Fruit fly (Drosophila melanogaster) whole organism, embryonic: ENCODE results near the gene CG11672.

ENCODE experiments used
- Atf6 ChIP-seq: fragments of 200-800 bp; sonication (Bioruptor generic); IDR thresholded peaks from 2 replicates; pipeline ENCODE4 v1.3.6; 2022; ENCODE audit warnings: missing biosample characterization, missing genetic modification characterization
- C15 ChIP-seq: fragments of 200-800 bp; sonication (Bioruptor generic); IDR thresholded peaks from 3 replicates; pipeline ENCODE4 v1.3.6; 2022; ENCODE audit warnings: missing biosample characterization, missing genetic modification characterization
- CG10274 ChIP-seq: fragments of 200-800 bp; sonication (Bioruptor generic); optimal IDR thresholded peaks from 3 replicates; lab custom pipeline; 2017; ENCODE audit warnings: missing biosample characterization, mild to moderate bottlenecking, missing genetic modification characterization
- CG11247 ChIP-seq: fragments of 200-800 bp; sonication (Bioruptor generic); IDR thresholded peaks from 2 replicates; pipeline ENCODE4 v1.3.6; 2022; ENCODE audit warnings: missing biosample characterization, missing genetic modification characterization
- CG12942 ChIP-seq: fragments of 200-800 bp; sonication (Bioruptor generic); optimal IDR thresholded peaks from 3 replicates; lab custom pipeline; 2016; ENCODE audit warnings: missing biosample characterization, missing genetic modification characterization
- CG13775 ChIP-seq: fragments of 200-800 bp; sonication (Bioruptor generic); optimal IDR thresholded peaks from 3 replicates; lab custom pipeline; 2017; ENCODE audit warnings: missing biosample characterization, mild to moderate bottlenecking, missing genetic modification characterization
- CG15696 ChIP-seq: fragments of 200-800 bp; sonication (Bioruptor generic); optimal IDR thresholded peaks from 2 replicates; lab custom pipeline; 2019; ENCODE audit warnings: missing biosample characterization, mild to moderate bottlenecking, missing genetic modification characterization, moderate library complexity
- CG17359 ChIP-seq: fragments of 200-800 bp; sonication (Bioruptor generic); optimal IDR thresholded peaks from 3 replicates; lab custom pipeline; 2018; ENCODE audit warnings: missing biosample characterization, mild to moderate bottlenecking, missing genetic modification characterization, moderate library complexity
- CG17568 ChIP-seq: fragments of 200-800 bp; sonication (Bioruptor generic); optimal IDR thresholded peaks from 2 replicates; lab custom pipeline; 2018; ENCODE audit warnings: missing biosample characterization, mild to moderate bottlenecking, missing genetic modification characterization, moderate library complexity
- CG17802 ChIP-seq: fragments of 200-800 bp; sonication (Bioruptor generic); optimal IDR thresholded peaks from 2 replicates; lab custom pipeline; 2018; ENCODE audit warnings: missing biosample characterization, mild to moderate bottlenecking, missing genetic modification characterization, moderate library complexity
- CG18011 ChIP-seq: fragments of 200-800 bp; sonication (Bioruptor generic); optimal IDR thresholded peaks from 2 replicates; lab custom pipeline; 2017; ENCODE audit warnings: missing biosample characterization, missing genetic modification characterization, mild to moderate bottlenecking, moderate library complexity, missing genotype
- CG2875 ChIP-seq: fragments of 200-800 bp; sonication (Bioruptor generic); optimal IDR thresholded peaks from 2 replicates; lab custom pipeline; 2017; ENCODE audit warnings: missing biosample characterization, mild to moderate bottlenecking, missing genetic modification characterization, missing genetic modification reagents
- CG30431 ChIP-seq: fragments of 200-800 bp; sonication (Bioruptor generic); optimal IDR thresholded peaks from 2 replicates; lab custom pipeline; 2017; ENCODE audit warnings: missing biosample characterization, missing genetic modification characterization
- CG3065 ChIP-seq: fragments of 200-800 bp; sonication (Bioruptor generic); optimal IDR thresholded peaks from 2 replicates; lab custom pipeline; 2016; ENCODE audit warnings: missing biosample characterization, missing genetic modification characterization
- CG31224 ChIP-seq: fragments of 200-800 bp; sonication (Bioruptor generic); IDR thresholded peaks from 2 replicates; pipeline ENCODE4 v1.3.6; 2022; ENCODE audit warnings: missing biosample characterization, missing genetic modification characterization
- CG33213 ChIP-seq: fragments of 200-800 bp; sonication (Bioruptor generic); optimal IDR thresholded peaks from 3 replicates; lab custom pipeline; 2016; ENCODE audit warnings: missing biosample characterization, missing genetic modification characterization
- CG34376 ChIP-seq: fragments of 200-800 bp; sonication (Bioruptor generic); optimal IDR thresholded peaks from 2 replicates; lab custom pipeline; 2018; ENCODE audit warnings: missing biosample characterization, mild to moderate bottlenecking, missing genetic modification characterization
- CG4282 ChIP-seq: fragments of 200-800 bp; sonication (Bioruptor generic); optimal IDR thresholded peaks from 2 replicates; lab custom pipeline; 2016; ENCODE audit warnings: missing biosample characterization, missing genetic modification characterization
- CG6813 ChIP-seq: fragments of 200-800 bp; sonication (Bioruptor generic); optimal IDR thresholded peaks from 2 replicates; lab custom pipeline; 2017; ENCODE audit warnings: missing biosample characterization, missing genetic modification characterization, mild to moderate bottlenecking, moderate library complexity, missing genetic modification reagents
- CG8359 ChIP-seq: fragments of 200-800 bp; sonication (Bioruptor generic); optimal IDR thresholded peaks from 2 replicates; lab custom pipeline; 2017; ENCODE audit warnings: missing biosample characterization, mild to moderate bottlenecking, missing genetic modification characterization, borderline replicate concordance
- CG9817 ChIP-seq: fragments of 200-800 bp; sonication (Bioruptor generic); optimal IDR thresholded peaks from 2 replicates; lab custom pipeline; 2018; ENCODE audit warnings: missing biosample characterization, mild to moderate bottlenecking, missing genetic modification characterization, moderate library complexity
- CG9932 ChIP-seq: fragments of 200-800 bp; sonication (Bioruptor generic); IDR thresholded peaks from 2 replicates; pipeline ENCODE4 v1.3.6; 2022; ENCODE audit warnings: missing biosample characterization, missing genetic modification characterization
- CoRest ChIP-seq: fragments of 200-800 bp; sonication (Bioruptor generic); optimal IDR thresholded peaks from 3 replicates; lab custom pipeline; 2018; ENCODE audit warnings: missing biosample characterization, mild to moderate bottlenecking, missing genetic modification characterization, moderate library complexity
- Dip3 ChIP-seq: fragments of 200-800 bp; sonication (Bioruptor generic); optimal IDR thresholded peaks from 3 replicates; lab custom pipeline; 2016; ENCODE audit warnings: missing biosample characterization, missing genetic modification characterization
- Dll ChIP-seq: fragments of 200-800 bp; sonication (Bioruptor generic); IDR thresholded peaks from 4 replicates; pipeline ENCODE4 v1.3.6; 2022; ENCODE audit warnings: missing biosample characterization, missing genetic modification characterization; ENCODE audit not compliant: partially characterized antibody
- HHEX ChIP-seq: fragments of 200-800 bp; sonication (Bioruptor generic); optimal IDR thresholded peaks from 3 replicates; lab custom pipeline; 2017; ENCODE audit warnings: missing biosample characterization, mild to moderate bottlenecking, missing genetic modification characterization, missing genetic modification reagents
- Lpt ChIP-seq: fragments of >200 bp; optimal IDR thresholded peaks from 2 replicates; lab custom pipeline; 2018; ENCODE audit warnings: missing biosample characterization, missing genetic modification characterization
- Nf-YB ChIP-seq: fragments of 200-800 bp; sonication (Bioruptor generic); optimal IDR thresholded peaks from 3 replicates; lab custom pipeline; 2019; ENCODE audit warnings: missing biosample characterization, mild to moderate bottlenecking, missing genetic modification characterization, moderate library complexity
- Pdp1 ChIP-seq, 2 experiments: fragments of 200-800 bp; sonication (Bioruptor generic); optimal IDR thresholded peaks; 3 replicates each; lab custom pipeline; 2016; ENCODE audit warnings: missing biosample characterization in 2 of 2, missing genetic modification characterization in 2 of 2, mild to moderate bottlenecking in 1 of 2, moderate library complexity in 1 of 2
- Six4 ChIP-seq: fragments of 200-800 bp; sonication (Bioruptor generic); optimal IDR thresholded peaks from 2 replicates; lab custom pipeline; 2016; ENCODE audit warnings: missing biosample characterization, missing genetic modification characterization
- Ssrp ChIP-seq: fragments of 200-800 bp; sonication (Bioruptor generic); optimal IDR thresholded peaks from 2 replicates; lab custom pipeline; 2018; ENCODE audit warnings: missing biosample characterization, mild to moderate bottlenecking, missing genetic modification characterization, moderate library complexity
- Xrp1 ChIP-seq: fragments of 200-800 bp; sonication (Bioruptor generic); IDR thresholded peaks from 2 replicates; pipeline ENCODE4 v1.3.6; 2022; ENCODE audit warnings: missing biosample characterization, missing genetic modification characterization
- YL-1 ChIP-seq: fragments of 200-800 bp; sonication (Bioruptor generic); optimal IDR thresholded peaks from 3 replicates; lab custom pipeline; 2017; ENCODE audit warnings: missing biosample characterization, mild to moderate bottlenecking, missing genetic modification characterization
- ac ChIP-seq: fragments of 200-800 bp; sonication (Bioruptor generic); optimal IDR thresholded peaks from 3 replicates; lab custom pipeline; 2017; ENCODE audit warnings: missing biosample characterization, mild to moderate bottlenecking, missing genetic modification characterization
- cas ChIP-seq: fragments of 200-800 bp; sonication (Bioruptor generic); IDR thresholded peaks from 2 replicates; pipeline ENCODE4 v1.3.6; 2022; ENCODE audit warnings: missing biosample characterization, missing genetic modification characterization
- chinmo ChIP-seq: fragments of 200-800 bp; sonication (Bioruptor generic); IDR thresholded peaks from 4 replicates; pipeline ENCODE4 v1.3.6; 2022; ENCODE audit warnings: missing biosample characterization, missing genetic modification characterization; ENCODE audit not compliant: partially characterized antibody
- danr ChIP-seq: fragments of 200-800 bp; sonication (Bioruptor generic); IDR thresholded peaks from 2 replicates; pipeline ENCODE4 v1.3.6; 2022; ENCODE audit warnings: missing biosample characterization, missing genetic modification characterization
- dati ChIP-seq: fragments of 200-800 bp; sonication (Bioruptor generic); IDR thresholded peaks from 2 replicates; pipeline ENCODE4 v1.3.6; 2022; ENCODE audit warnings: missing biosample characterization, missing genetic modification characterization
- dimm ChIP-seq: fragments of 200-800 bp; sonication (Bioruptor generic); IDR thresholded peaks from 2 replicates; pipeline ENCODE4 v1.3.6; 2022; ENCODE audit warnings: missing biosample characterization, missing genetic modification characterization
- fu2 ChIP-seq: fragments of 200-800 bp; sonication (Bioruptor generic); optimal IDR thresholded peaks from 2 replicates; lab custom pipeline; 2016; ENCODE audit warnings: missing biosample characterization, missing genetic modification characterization
- gfzf ChIP-seq: fragments of 200-800 bp; sonication (Bioruptor generic); optimal IDR thresholded peaks from 2 replicates; lab custom pipeline; 2016; ENCODE audit warnings: missing biosample characterization, mild to moderate bottlenecking, missing genetic modification characterization, moderate library complexity
- gt ChIP-seq: fragments of 200-800 bp; sonication (Bioruptor generic); IDR thresholded peaks from 2 replicates; pipeline ENCODE4 v1.3.6; 2022; ENCODE audit warnings: missing biosample characterization, missing genetic modification characterization
- kay ChIP-seq: fragments of 200-800 bp; sonication (Bioruptor generic); optimal IDR thresholded peaks from 2 replicates; lab custom pipeline; 2016; ENCODE audit warnings: missing biosample characterization, missing genetic modification characterization
- oc ChIP-seq: fragments of 200-800 bp; sonication (Bioruptor generic); optimal IDR thresholded peaks from 2 replicates; lab custom pipeline; 2018; ENCODE audit warnings: missing biosample characterization, mild to moderate bottlenecking, missing genetic modification characterization, moderate library complexity
- otp ChIP-seq: fragments of 200-800 bp; sonication (Bioruptor generic); IDR thresholded peaks from 3 replicates; pipeline ENCODE4, ENCODE4 v1.3.6; 2022; ENCODE audit warnings: missing biosample characterization, missing genetic modification characterization
- pros ChIP-seq: fragments of 200-800 bp; sonication (Bioruptor generic); optimal IDR thresholded peaks from 3 replicates; lab custom pipeline; 2019; ENCODE audit warnings: missing biosample characterization, mild to moderate bottlenecking, missing genetic modification characterization, moderate library complexity
- sd ChIP-seq: fragments of 200-800 bp; sonication (Bioruptor generic); optimal IDR thresholded peaks from 3 replicates; lab custom pipeline; 2018; ENCODE audit warnings: missing biosample characterization, mild to moderate bottlenecking, missing genetic modification characterization, moderate library complexity
- slou ChIP-seq: fragments of 200-800 bp; sonication (Bioruptor generic); optimal IDR thresholded peaks from 3 replicates; lab custom pipeline; 2016; ENCODE audit warnings: missing biosample characterization, missing genetic modification characterization
- ssp ChIP-seq: fragments of 200-800 bp; sonication (Bioruptor generic); IDR thresholded peaks from 2 replicates; pipeline ENCODE4 v1.3.6; 2022; ENCODE audit warnings: missing biosample characterization, missing genetic modification characterization
- vvl ChIP-seq: fragments of 200-800 bp; sonication (Bioruptor generic); IDR thresholded peaks from 2 replicates; pipeline ENCODE4 v1.3.6; 2022; ENCODE audit warnings: missing biosample characterization, missing genetic modification characterization
- wor ChIP-seq: fragments of 200-800 bp; sonication (Bioruptor generic); IDR thresholded peaks from 2 replicates; pipeline ENCODE4 v1.3.6; 2022; ENCODE audit warnings: missing biosample characterization, missing genetic modification characterization

Gene CG11672

DNA sequence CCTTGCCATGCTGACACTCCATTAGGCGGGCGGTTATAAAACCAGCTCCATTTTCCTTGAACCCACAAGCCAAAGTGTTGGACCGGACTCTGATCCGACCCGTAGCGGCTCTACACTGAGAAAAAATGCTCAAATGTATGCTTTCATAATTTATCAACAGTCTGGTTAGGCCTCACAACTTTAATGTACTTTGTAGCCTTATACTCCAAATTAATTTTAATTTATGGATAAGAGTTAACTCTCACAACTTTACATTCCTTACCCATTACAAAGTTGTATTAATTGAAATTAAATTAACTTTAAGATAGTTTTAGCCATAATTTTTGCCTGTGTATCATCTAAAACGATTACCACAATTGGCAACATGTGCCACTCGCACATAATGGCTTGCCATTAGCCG lies 34.3 kb downstream of the CG11672 start (continued):
- TF ChIP-seq CG4282 (GFP tag; lab: Kevin White, UChicago) (no peak), Nf-YB (no peak), CG15696 (no peak), CG17359 (tag; lab: Kevin White, UChicago) (peak; percentile 19), CG3065 (no peak), HHEX (GFP tag; lab: Kevin White, UChicago) (peak; percentile 36), CG9817 (tag; lab: Kevin White, UChicago) (peak; percentile 26), slou (no peak)

- TF ChIP-seq CG6813 (GFP tag; lab: Kevin White, UChicago), result no peak
- peak; percentile 14; the same call in 1 of the 2 replicates for TF ChIP-seq vvl (GFP tag; lab: Robert Waterston, UW)
- TF ChIP-seq danr (GFP tag; lab: Robert Waterston, UW), result no peak
- TF ChIP-seq YL-1 (GFP tag; lab: Kevin White, UChicago), result no peak
- TF ChIP-seq ssp (GFP tag; lab: Robert Waterston, UW), result no peak
- TF ChIP-seq gt, result no peak
- TF ChIP-seq CG34376, result no peak
- TF ChIP-seq Ssrp, result no peak
- no peak for TF ChIP-seq CG17802 (tag; lab: Kevin White, UChicago)
- no peak for TF ChIP-seq dati (GFP tag; lab: Robert Waterston, UW)
- no peak for TF ChIP-seq CoRest (tag; lab: Kevin White, UChicago)
- TF ChIP-seq CG10274 (GFP tag; lab: Kevin White, UChicago), result no peak
- peak; percentile 52 for TF ChIP-seq sd (tag; lab: Kevin White, UChicago)
- TF ChIP-seq CG30431 (GFP tag; lab: Kevin White, UChicago), result no peak
- no peak for TF ChIP-seq gfzf
- TF ChIP-seq fu2 (GFP tag; lab: Kevin White, UChicago), result no peak
- TF ChIP-seq CG8359 (GFP tag; lab: Kevin White, UChicago), result no peak
- no peak for TF ChIP-seq Dip3 (GFP tag; lab: Kevin White, UChicago)
- no peak for TF ChIP-seq ac (GFP tag; lab: Kevin White, UChicago)
- peak in 1 of 2 experiments; percentile 7 for TF ChIP-seq Pdp1 (GFP tag; optimal IDR thresholded peaks at IDR 0.05; lab: Kevin White, UChicago)
- no peak for TF ChIP-seq otp
- TF ChIP-seq oc (tag; lab: Kevin White, UChicago), result peak; percentile 78
- no peak for TF ChIP-seq CG17568 (GFP tag; lab: Kevin White, UChicago)
- no peak for TF ChIP-seq CG9932 (GFP tag; lab: Robert Waterston, UW)
- no peak for TF ChIP-seq C15
- no peak for TF ChIP-seq wor (GFP tag; lab: Robert Waterston, UW)
- no peak for TF ChIP-seq CG18011 (GFP tag; lab: Kevin White, UChicago)
- TF ChIP-seq Atf6 (GFP tag; lab: Robert Waterston, UW), result no peak
- no peak for TF ChIP-seq kay (GFP tag; lab: Kevin White, UChicago)
- no peak for TF ChIP-seq Six4 (GFP tag; lab: Kevin White, UChicago)
- TF ChIP-seq CG13775, result no peak
- TF ChIP-seq CG2875, result no peak
- no peak for TF ChIP-seq CG33213 (GFP tag; lab: Kevin White, UChicago)
- no peak for TF ChIP-seq dimm (GFP tag; lab: Robert Waterston, UW)
- 0 out of 4 replicates have a peak, but pooled peaks have one; percentile 64 for TF ChIP-seq chinmo (GFP tag; lab: Robert Waterston, UW)
- no peak for TF ChIP-seq Dll (GFP tag; lab: Robert Waterston, UW)
- no peak for TF ChIP-seq CG12942 (GFP tag; lab: Kevin White, UChicago)
- no peak for TF ChIP-seq CG31224 (GFP tag; lab: Robert Waterston, UW)
- TF ChIP-seq CG11247 (GFP tag; lab: Robert Waterston, UW), result no peak
- TF ChIP-seq Lpt (GFP tag; lab: Kevin White, UChicago), result no peak
- peak; percentile 2 for TF ChIP-seq pros (GFP tag; lab: Kevin White, UChicago)
- TF ChIP-seq Xrp1 (GFP tag; lab: Robert Waterston, UW), result no peak
- no peak for TF ChIP-seq cas (GFP tag; lab: Robert Waterston, UW)
These were observed 36.0 kb downstream of the CG11672 start for dm6 chr3R:8254347-8254746.
